Worm (Caenorhabditis elegans): ENCODE measurements around the gene C01G6.3.

C01G6.3 gene

DNA sequence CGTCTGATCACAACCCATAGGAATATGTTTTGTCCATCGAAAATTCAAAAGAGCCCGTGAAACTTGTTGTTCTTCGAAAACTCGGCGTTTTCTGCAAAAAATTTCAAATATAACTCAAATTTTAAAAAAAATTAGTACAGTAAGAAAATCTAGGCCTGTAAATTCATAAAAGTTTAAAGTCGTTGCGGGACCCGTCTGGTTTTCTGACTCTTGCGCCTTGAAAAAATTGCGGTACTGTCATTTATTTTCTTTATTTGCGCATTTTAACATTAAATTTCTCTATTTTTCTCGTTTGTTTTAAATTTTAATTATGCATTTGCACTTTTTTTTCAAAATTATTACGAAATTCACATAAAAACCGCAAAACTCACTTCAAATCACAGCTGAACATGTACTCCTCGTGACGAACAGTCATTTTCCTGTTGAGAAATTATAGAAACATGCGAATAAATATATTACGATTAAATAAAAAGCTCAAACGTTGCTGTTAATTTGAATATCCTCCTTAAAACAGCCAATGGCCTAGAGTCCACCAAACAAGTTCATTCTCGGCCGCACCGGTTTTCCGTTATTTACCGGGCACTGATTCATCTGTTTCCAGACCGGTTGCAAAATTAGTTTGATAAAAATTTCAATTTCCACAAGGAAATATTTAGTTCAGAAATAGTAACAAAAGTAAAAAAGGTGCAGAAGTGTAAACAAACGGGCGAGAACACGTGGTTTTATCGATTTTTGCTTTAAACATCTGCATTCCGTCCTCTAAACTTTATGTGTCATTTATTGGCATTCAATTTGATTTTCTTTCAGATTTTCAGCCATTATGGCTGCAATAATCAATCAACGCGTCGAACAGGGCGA, 49.6 kb downstream of the C01G6.3 start, which contains the start of the genes csa-1 and wdfy-2 (continued):
- TF ChIP-seq pqm-1 (tag; optimal IDR thresholded peaks at IDR 0.05): no peak
- TF ChIP-seq mdt-29 (GFP tag; IDR thresholded peaks at IDR 0.05): no peak
